Worm (Caenorhabditis elegans) whole organism, L4/young adult: ENCODE results near the gene frpr-12.

Experiments
- W03F9.2 ChIP-seq: fragments of 150-350 bp; optimal IDR thresholded peaks from 2 replicates; lab custom pipeline; 2014; ENCODE audit warnings: missing biosample characterization, missing genetic modification characterization
- dao-5 ChIP-seq: sonication (generic microtip); optimal IDR thresholded peaks from 2 replicates; lab custom pipeline; 2016; ENCODE audit warnings: missing genotype, missing genetic modification characterization, moderate library complexity, missing compliant biosample characterization
- him-1 ChIP-seq: sonication (generic microtip); optimal IDR thresholded peaks from 2 replicates; lab custom pipeline; 2016; ENCODE audit warnings: missing genotype, missing genetic modification reagents, missing genetic modification characterization, missing compliant biosample characterization

DNA sequence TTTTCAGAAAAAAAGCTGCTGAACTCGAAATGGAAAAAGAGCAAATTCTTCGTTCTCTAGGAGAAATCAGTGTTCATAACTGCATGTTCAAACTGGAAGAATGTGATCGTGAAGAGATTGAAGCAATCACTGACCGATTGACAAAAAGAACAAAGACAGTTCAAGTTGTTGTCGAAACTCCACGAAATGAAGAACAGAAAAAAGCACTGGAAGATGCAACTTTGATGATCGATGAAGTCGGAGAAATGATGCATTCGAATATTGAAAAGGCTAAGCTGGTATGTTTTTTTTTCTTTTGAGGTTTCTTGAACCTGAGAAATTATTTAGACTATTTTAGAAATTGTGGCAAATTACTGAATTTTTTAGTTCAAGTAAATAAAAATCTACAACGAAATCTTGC, 35.6 kb downstream of the frpr-12 start:
- no peak for TF ChIP-seq him-1 (tag; lab: Kevin White, UChicago)
- TF ChIP-seq W03F9.2: no peak
- no peak for TF ChIP-seq dao-5
